Worm (Caenorhabditis elegans) whole organism, young adult: ENCODE measurements around the gene C17C3.9.

Experiments used
- B0019.2 ChIP-seq: fragments of 200-800 bp; sonication (Bioruptor generic); conservative IDR thresholded peaks from 2 replicates; pipeline ENCODE4 v1.3.6; 2022; ENCODE audit warnings: missing genetic modification reagents, missing genetic modification characterization, missing compliant biosample characterization
- B0035.1 ChIP-seq: sonication (generic microtip); optimal IDR thresholded peaks from 2 replicates; lab custom pipeline; 2016; ENCODE audit warnings: missing genetic modification characterization, mild to moderate bottlenecking, missing compliant biosample characterization, missing genotype, missing genetic modification reagents
- B0336.3 ChIP-seq: fragments of 200-800 bp; sonication (Bioruptor generic); IDR thresholded peaks from 2 replicates; pipeline ENCODE4 v1.3.6; 2022; ENCODE audit warnings: missing genetic modification characterization, missing compliant biosample characterization
- F22D6.2 ChIP-seq: sonication (generic microtip); optimal IDR thresholded peaks from 2 replicates; lab custom pipeline; 2016; ENCODE audit warnings: mild to moderate bottlenecking, missing genetic modification characterization, missing compliant biosample characterization
- F33H1.4 ChIP-seq: fragments of 200-800 bp; sonication (Bioruptor generic); IDR thresholded peaks from 2 replicates; pipeline ENCODE4 v1.3.6; 2022; ENCODE audit warnings: missing genetic modification reagents, missing genetic modification characterization, missing compliant biosample characterization
- F57A8.1 ChIP-seq: fragments of 200-800 bp; sonication (Bioruptor generic); optimal IDR thresholded peaks from 2 replicates; lab custom pipeline; 2018; ENCODE audit warnings: mild to moderate bottlenecking, missing genetic modification characterization, moderate library complexity, missing compliant biosample characterization
- K12H6.12 ChIP-seq: fragments of 200-800 bp; sonication (Bioruptor generic); optimal IDR thresholded peaks from 2 replicates; lab custom pipeline; 2018; ENCODE audit warnings: mild to moderate bottlenecking, missing genetic modification characterization, missing compliant biosample characterization
- Y56A3A.18 ChIP-seq: fragments of 200-800 bp; sonication (Bioruptor generic); IDR thresholded peaks from 2 replicates; pipeline ENCODE4 v1.3.6; 2022; ENCODE audit warnings: missing genetic modification reagents, missing genetic modification characterization, missing compliant biosample characterization
- Y95B8A.8 ChIP-seq: fragments of 200-800 bp; sonication (Bioruptor generic); IDR thresholded peaks from 2 replicates; pipeline ENCODE4 v1.3.6; 2022; ENCODE audit warnings: missing genetic modification reagents, missing genetic modification characterization, missing compliant biosample characterization
- ama-1 ChIP-seq, 3 experiments: fragments of 150-350 bp in 1 of 3; sonication (generic microtip) in 2 of 3; optimal IDR thresholded peaks; 2 replicates each; lab custom pipeline; 2014 to 2018; ENCODE audit warnings: missing biosample characterization in 2 of 3, missing genetic modification characterization in 2 of 3, missing genetic modification reagents in 2 of 3
- aptf-3 ChIP-seq: fragments of 200-800 bp; sonication (Bioruptor generic); IDR thresholded peaks from 2 replicates; pipeline ENCODE4 v1.3.6; 2022; ENCODE audit warnings: missing genetic modification characterization, missing compliant biosample characterization
- atf-7 ChIP-seq: sonication (generic microtip); optimal IDR thresholded peaks from 2 replicates; lab custom pipeline; 2017; ENCODE audit warnings: mild to moderate bottlenecking, missing genetic modification characterization, missing compliant biosample characterization
- attf-5 ChIP-seq: fragments of 200-800 bp; sonication (Bioruptor generic); optimal IDR thresholded peaks from 2 replicates; lab custom pipeline; 2018; ENCODE audit warnings: mild to moderate bottlenecking, missing genetic modification characterization, missing compliant biosample characterization
- bed-2 ChIP-seq: fragments of 200-800 bp; sonication (Bioruptor generic); IDR thresholded peaks from 2 replicates; pipeline ENCODE4 v1.3.6; 2022; ENCODE audit warnings: missing genetic modification reagents, missing genetic modification characterization, missing compliant biosample characterization
- ccch-3 ChIP-seq: fragments of 200-800 bp; sonication (Bioruptor generic); optimal IDR thresholded peaks from 2 replicates; lab custom pipeline; 2018; ENCODE audit warnings: mild to moderate bottlenecking, missing genetic modification characterization, missing compliant biosample characterization
- cebp-1 ChIP-seq, 2 experiments: fragments of 200-800 bp in 1 of 2; sonication (Bioruptor generic) in 1 of 2; sonication (generic microtip) in 1 of 2; IDR thresholded peaks in 1 of 2; optimal IDR thresholded peaks in 1 of 2; 2 replicates each; pipeline versions ENCODE4 v1.3.6 to Lab custom; 2017 to 2022; ENCODE audit warnings: missing compliant biosample characterization in 2 of 2, missing genetic modification characterization in 2 of 2, mild to moderate bottlenecking in 1 of 2, missing genetic modification reagents in 1 of 2, moderate library complexity in 1 of 2
- ceh-27 ChIP-seq: fragments of 200-800 bp; sonication (Bioruptor generic); optimal IDR thresholded peaks from 2 replicates; lab custom pipeline; 2018; ENCODE audit warnings: mild to moderate bottlenecking, missing genetic modification characterization, moderate library complexity, missing compliant biosample characterization
- ceh-91 ChIP-seq: fragments of 200-800 bp; sonication (Bioruptor generic); IDR thresholded peaks from 2 replicates; pipeline ENCODE4 v1.3.6; 2022; ENCODE audit warnings: missing genetic modification reagents, missing genetic modification characterization, missing compliant biosample characterization
- chd-7 ChIP-seq: sonication (generic microtip); optimal IDR thresholded peaks from 2 replicates; lab custom pipeline; 2016; ENCODE audit warnings: mild to moderate bottlenecking, missing genetic modification characterization, moderate library complexity, missing compliant biosample characterization
- egl-44 ChIP-seq: fragments of 200-800 bp; sonication (Bioruptor generic); IDR thresholded peaks from 2 replicates; pipeline ENCODE4 v1.3.6; 2022; ENCODE audit warnings: missing genetic modification reagents, missing genetic modification characterization, missing compliant biosample characterization
- ets-4 ChIP-seq: fragments of 200-800 bp; sonication (Bioruptor generic); optimal IDR thresholded peaks from 2 replicates; lab custom pipeline; 2018; ENCODE audit warnings: mild to moderate bottlenecking, missing genetic modification characterization, missing compliant biosample characterization
- fkh-3 ChIP-seq: sonication (generic microtip); optimal IDR thresholded peaks from 2 replicates; lab custom pipeline; 2016; ENCODE audit warnings: mild to moderate bottlenecking, missing genetic modification characterization, missing compliant biosample characterization
- hlh-26 ChIP-seq: fragments of 200-800 bp; sonication (Bioruptor generic); conservative IDR thresholded peaks from 2 replicates; pipeline ENCODE4 v1.3.6; 2022; ENCODE audit warnings: missing genetic modification reagents, missing genetic modification characterization, missing compliant biosample characterization
- hmg-1.2 ChIP-seq: fragments of 200-800 bp; sonication (Bioruptor generic); IDR thresholded peaks from 2 replicates; pipeline ENCODE4 v1.3.6; 2022; ENCODE audit warnings: missing genetic modification reagents, missing genetic modification characterization, missing compliant biosample characterization
- hsf-1 ChIP-seq: fragments of 200-800 bp; sonication (Bioruptor generic); IDR thresholded peaks from 2 replicates; pipeline ENCODE4 v1.3.6; 2022; ENCODE audit warnings: missing genetic modification reagents, missing genetic modification characterization, missing compliant biosample characterization
- lag-1 ChIP-seq: fragments of 200-800 bp; sonication (Bioruptor generic); IDR thresholded peaks from 2 replicates; pipeline ENCODE4 v1.3.6; 2022; ENCODE audit warnings: missing genetic modification reagents, missing genetic modification characterization, missing compliant biosample characterization
- lin-35 ChIP-seq, 3 experiments: fragments of 150-350 bp in 2 of 3; sonication (generic microtip) in 1 of 3; optimal IDR thresholded peaks; 2 replicates each; lab custom pipeline; 2014 to 2018; ENCODE audit warnings: missing biosample characterization in 3 of 3, missing genetic modification characterization in 3 of 3, missing genetic modification reagents in 3 of 3
- lin-40 ChIP-seq: sonication (generic microtip); optimal IDR thresholded peaks from 2 replicates; lab custom pipeline; 2016; ENCODE audit warnings: missing genetic modification characterization, mild to moderate bottlenecking, missing compliant biosample characterization, missing genotype, missing genetic modification reagents
- lin-54 ChIP-seq: fragments of 200-800 bp; sonication (Bioruptor generic); optimal IDR thresholded peaks from 2 replicates; lab custom pipeline; 2018; ENCODE audit warnings: mild to moderate bottlenecking, missing genetic modification characterization, missing compliant biosample characterization
- madf-10 ChIP-seq: sonication (generic microtip); optimal IDR thresholded peaks from 2 replicates; lab custom pipeline; 2016; ENCODE audit warnings: mild to moderate bottlenecking, missing genetic modification characterization, missing compliant biosample characterization
- madf-3 ChIP-seq: fragments of 200-800 bp; sonication (Bioruptor generic); IDR thresholded peaks from 2 replicates; pipeline ENCODE4 v1.3.6; 2022; ENCODE audit warnings: missing genetic modification reagents, missing genetic modification characterization, missing compliant biosample characterization
- madf-6 ChIP-seq: fragments of 200-800 bp; sonication (Bioruptor generic); IDR thresholded peaks from 2 replicates; pipeline ENCODE4 v1.3.6; 2022; ENCODE audit warnings: missing genetic modification reagents, missing genetic modification characterization, missing compliant biosample characterization
- mel-28 ChIP-seq: sonication (generic microtip); optimal IDR thresholded peaks from 2 replicates; lab custom pipeline; 2016; ENCODE audit warnings: borderline replicate concordance, mild to moderate bottlenecking, missing genetic modification characterization, missing compliant biosample characterization
- nfya-1 ChIP-seq: sonication (generic microtip); optimal IDR thresholded peaks from 2 replicates; lab custom pipeline; 2017; ENCODE audit warnings: antibody characterized with exemption, missing compliant biosample characterization, missing genetic modification characterization, borderline replicate concordance; ENCODE audit not compliant: insufficient read depth
- nfya-2 ChIP-seq: fragments of 200-800 bp; sonication (Bioruptor generic); IDR thresholded peaks from 2 replicates; pipeline ENCODE4 v1.3.6; 2022; ENCODE audit warnings: missing genetic modification reagents, missing genetic modification characterization, missing compliant biosample characterization
- nfyb-1 ChIP-seq: fragments of 200-800 bp; sonication (Bioruptor generic); IDR thresholded peaks from 2 replicates; pipeline ENCODE4 v1.3.6; 2022; ENCODE audit warnings: missing genetic modification reagents, missing genetic modification characterization, missing compliant biosample characterization
- nhr-80 ChIP-seq: sonication (generic microtip); optimal IDR thresholded peaks from 2 replicates; lab custom pipeline; 2016; ENCODE audit warnings: missing genetic modification characterization, missing compliant biosample characterization
- snpc-4 ChIP-seq, 5 experiments: fragments of 150-350 bp in 1 of 5; sonication (generic microtip) in 4 of 5; optimal IDR thresholded peaks; 2 replicates each; lab custom pipeline; 2014 to 2018; ENCODE audit warnings: missing genetic modification characterization in 5 of 5, missing biosample characterization in 3 of 5, antibody characterized with exemption in 2 of 5, mild to moderate bottlenecking in 2 of 5, missing compliant biosample characterization in 2 of 5, missing genotype in 2 of 5, moderate library complexity in 2 of 5, missing genetic modification reagents in 1 of 5
- tbp1 ChIP-seq: fragments of 200-800 bp; sonication (Bioruptor generic); optimal IDR thresholded peaks from 2 replicates; lab custom pipeline; 2018; ENCODE audit warnings: mild to moderate bottlenecking, missing genetic modification characterization, missing compliant biosample characterization
- xnd-1 ChIP-seq: sonication (generic microtip); optimal IDR thresholded peaks from 2 replicates; lab custom pipeline; 2016; ENCODE audit warnings: missing genotype, missing genetic modification reagents, missing genetic modification characterization, missing compliant biosample characterization
- zfh-2 ChIP-seq: fragments of 200-800 bp; sonication (Bioruptor generic); conservative IDR thresholded peaks from 2 replicates; pipeline ENCODE4 v1.3.6; 2022; ENCODE audit warnings: missing genetic modification reagents, missing genetic modification characterization, missing compliant biosample characterization
- ztf-22 ChIP-seq: fragments of 200-800 bp; sonication (Bioruptor generic); optimal IDR thresholded peaks from 2 replicates; lab custom pipeline; 2018; ENCODE audit warnings: mild to moderate bottlenecking, missing genetic modification characterization, moderate library complexity, missing compliant biosample characterization
- ztf-26 ChIP-seq: sonication (generic microtip); optimal IDR thresholded peaks from 2 replicates; lab custom pipeline; 2017; ENCODE audit warnings: missing genetic modification characterization, missing compliant biosample characterization

Gene C17C3.9

ce11 chrII:5574925-5575324, 42.8 kb upstream of the C17C3.9 start (continued):
- TF ChIP-seq xnd-1 (tag; lab: Kevin White, UChicago) (no peak), lin-54 (GFP tag; lab: Kevin White, UChicago) (peak; percentile 6), hmg-1.2 (peak; percentile 19; the same call in 1 of the 2 replicates), aptf-3 (no peak), snpc-4 (GFP tag; optimal IDR thresholded peaks at IDR 0.05; lab: Kevin White, UChicago) (no peak), snpc-4 (tag; optimal IDR thresholded peaks at IDR 0.05; lab: Kevin White, UChicago) (peak in 1 of 4 experiments; percentile 20), Y56A3A.18 (GFP tag; lab: Robert Waterston, UW) (peak; percentile 78; the same call in 1 of the 2 replicates), nfyb-1 (GFP tag; lab: Robert Waterston, UW) (peak; percentile 67; the same call in 1 of the 2 replicates), lin-35 (GFP tag; optimal IDR thresholded peaks at IDR 0.05; lab: Kevin White, UChicago) (peak in 1 of 3 experiments; percentile 55), B0336.3 (GFP tag; lab: Robert Waterston, UW) (peak; percentile 80), F57A8.1 (no peak)

DNA sequence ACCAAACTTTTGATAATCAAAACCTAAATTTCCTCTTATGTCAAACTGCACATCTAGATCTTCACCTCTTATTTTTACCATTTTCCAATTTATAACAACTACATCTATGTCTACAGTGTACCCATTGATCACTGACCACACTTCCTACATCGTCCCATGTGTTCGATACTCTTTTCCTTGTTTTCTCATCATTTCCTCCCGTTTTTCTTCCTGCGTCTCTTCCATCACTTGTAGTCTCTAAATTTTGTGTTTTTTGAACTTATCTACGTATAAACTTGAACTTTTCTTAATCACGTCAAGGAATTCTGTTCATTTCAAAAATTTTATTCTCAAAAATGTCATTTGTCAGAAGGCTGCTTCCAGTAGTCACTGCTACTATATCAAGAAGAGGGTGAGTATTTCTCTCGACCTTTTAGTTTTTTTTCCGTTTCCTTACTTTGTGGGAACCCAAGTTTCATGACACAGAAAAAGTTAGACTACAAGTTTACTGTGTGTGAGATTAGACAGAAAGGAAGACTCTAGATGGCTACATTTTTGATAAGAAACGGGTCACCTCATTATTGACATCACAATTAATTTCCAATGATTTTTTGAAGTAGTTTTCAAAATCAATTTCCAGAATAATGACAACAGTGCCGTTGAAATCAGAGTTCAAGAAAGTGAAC, 40.1 kb upstream of the C17C3.9 start:
- TF ChIP-seq nfya-2 (GFP tag; lab: Robert Waterston, UW) (no peak), fkh-3 (tag; lab: Kevin White, UChicago) (no peak), nhr-80 (tag; lab: Kevin White, UChicago) (peak; percentile 38), attf-5 (GFP tag; lab: Kevin White, UChicago) (peak; percentile 5), ztf-22 (GFP tag; lab: Kevin White, UChicago) (no peak), hsf-1 (no peak), ccch-3 (GFP tag; lab: Kevin White, UChicago) (no peak), bed-2 (GFP tag; lab: Robert Waterston, UW) (no peak), hlh-26 (no peak), B0019.2 (GFP tag; lab: Robert Waterston, UW) (no peak), ceh-91 (GFP tag; lab: Robert Waterston, UW) (no peak), F22D6.2 (tag; lab: Kevin White, UChicago) (no peak), hmg-1.2 (0 out of 2 replicates have a peak, but pooled peaks have one; percentile 32), ztf-26 (tag; lab: Kevin White, UChicago) (peak; percentile 5), B0336.3 (GFP tag; lab: Robert Waterston, UW) (no peak), K12H6.12 (no peak), nfya-1 (tag; lab: Kevin White, UChicago) (no peak), chd-7 (tag; lab: Kevin White, UChicago) (peak; percentile 35), lag-1 (GFP tag; lab: Robert Waterston, UW) (no peak), lin-40 (tag; lab: Kevin White, UChicago) (peak; percentile 18), atf-7 (tag; lab: Kevin White, UChicago) (peak; percentile 7), madf-6 (no peak), F33H1.4 (GFP tag; lab: Robert Waterston, UW) (no peak), zfh-2 (no peak), B0035.1 (tag; lab: Kevin White, UChicago) (no peak), Y95B8A.8 (GFP tag; lab: Robert Waterston, UW) (no peak), F57A8.1 (no peak), tbp1 (GFP tag; lab: Kevin White, UChicago) (no peak), madf-3 (GFP tag; lab: Robert Waterston, UW) (no peak), ets-4 (no peak), ceh-27 (no peak), ama-1 (optimal IDR thresholded peaks at IDR 0.05; lab: Kevin White, UChicago) (peak; percentile 9), ama-1 (GFP tag; optimal IDR thresholded peaks at IDR 0.05; lab: Kevin White, UChicago) (no peak), egl-44 (GFP tag; lab: Robert Waterston, UW) (no peak), aptf-3 (no peak), mel-28 (tag; lab: Kevin White, UChicago) (no peak), cebp-1 (GFP tag; IDR thresholded peaks at IDR 0.05; lab: Robert Waterston, UW) (no peak), cebp-1 (tag; optimal IDR thresholded peaks at IDR 0.05; lab: Kevin White, UChicago) (peak; percentile 28), snpc-4 (GFP tag; optimal IDR thresholded peaks at IDR 0.05; lab: Kevin White, UChicago) (no peak), snpc-4 (tag; optimal IDR thresholded peaks at IDR 0.05; lab: Kevin White, UChicago) (peak in 1 of 4 experiments; percentile 51), madf-10 (tag; lab: Kevin White, UChicago) (no peak)
